Worm (Caenorhabditis elegans): Measurements from ENCODE around the gene ogdh-2.

The ogdh-2 gene

DNA sequence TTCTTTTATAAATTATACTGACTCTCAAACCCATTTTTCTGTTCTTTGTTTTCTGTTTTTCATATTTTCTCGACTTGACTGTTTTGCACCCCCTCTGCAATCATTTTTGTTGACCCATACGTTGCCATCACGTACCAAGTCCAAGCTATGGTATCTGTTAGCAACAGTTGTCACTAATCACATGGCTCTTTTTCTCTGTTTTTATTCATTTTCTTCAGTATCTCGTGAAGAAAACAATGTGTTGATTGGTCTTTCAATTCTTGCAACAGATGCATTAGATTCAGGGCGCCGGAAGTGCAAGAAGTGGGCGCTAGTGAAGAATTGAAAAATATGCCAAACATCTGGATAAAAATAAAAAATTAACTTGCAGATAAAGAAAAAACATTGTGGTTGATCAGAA lies 41.2 kb downstream of the ogdh-2 start:
- peak; percentile 32 to 60 for TF ChIP-seq lsy-2 (tag; optimal IDR thresholded peaks at IDR 0.05)
- peak; percentile 71 for TF ChIP-seq nhr-71 (tag; optimal IDR thresholded peaks at IDR 0.05)
- TF ChIP-seq hlh-17 (GFP tag; optimal IDR thresholded peaks at IDR 0.05; ENCODE audit: borderline replicate concordance), result no peak
- no peak for TF ChIP-seq zip-4 (GFP tag; optimal IDR thresholded peaks at IDR 0.05)
- TF ChIP-seq nhr-85 (tag), result no peak
- TF ChIP-seq nhr-11 (tag; optimal IDR thresholded peaks at IDR 0.05), result no peak
- no peak for TF ChIP-seq aly-2 (tag; optimal IDR thresholded peaks at IDR 0.05)
- no peak for TF ChIP-seq mep-1 (tag; optimal IDR thresholded peaks at IDR 0.05)
- TF ChIP-seq ceh-88 (GFP tag; IDR thresholded peaks at IDR 0.05), result no peak
- no peak for TF ChIP-seq unc-62 (GFP tag; optimal IDR thresholded peaks at IDR 0.05)
- TF ChIP-seq nhr-19 (GFP tag; conservative IDR thresholded peaks at IDR 0.05), result peak; percentile 48
- no peak for TF ChIP-seq F16B12.6 (tag; optimal IDR thresholded peaks at IDR 0.05)
- no peak for TF ChIP-seq Y116A8C.19 (tag; optimal IDR thresholded peaks at IDR 0.05; ENCODE audit: borderline replicate concordance)
- no peak for TF ChIP-seq jun-1 (tag; optimal IDR thresholded peaks at IDR 0.05)
- TF ChIP-seq ets-5 (GFP tag; IDR thresholded peaks at IDR 0.05), result no peak
- TF ChIP-seq unc-86 (tag; optimal IDR thresholded peaks at IDR 0.05), result no peak
- no peak for TF ChIP-seq elt-2 (tag; optimal IDR thresholded peaks at IDR 0.05)
- TF ChIP-seq mef-2 (tag; optimal IDR thresholded peaks at IDR 0.05), result no peak
- no peak for TF ChIP-seq efl-3 (GFP tag; optimal IDR thresholded peaks at IDR 0.05)
- TF ChIP-seq ama-1 (optimal IDR thresholded peaks at IDR 0.05), result no peak
- no peak for TF ChIP-seq nhr-12 (tag; optimal IDR thresholded peaks at IDR 0.05)
- TF ChIP-seq ceh-90 (tag; optimal IDR thresholded peaks at IDR 0.05), result no peak
- no peak for TF ChIP-seq nhr-84 (tag; optimal IDR thresholded peaks at IDR 0.05)
- no peak for TF ChIP-seq elt-3 (tag; optimal IDR thresholded peaks at IDR 0.05)
- no peak for TF ChIP-seq sup-37 (GFP tag; optimal IDR thresholded peaks at IDR 0.05)
- peak; percentile 66 for TF ChIP-seq pag-3 (tag; optimal IDR thresholded peaks at IDR 0.05; ENCODE audit: borderline replicate concordance, insufficient read depth)
- no peak for TF ChIP-seq nhr-76 (tag; optimal IDR thresholded peaks at IDR 0.05)
- peak; percentile 85 for TF ChIP-seq lin-39 (tag; optimal IDR thresholded peaks at IDR 0.05)
- TF ChIP-seq snu-23 (GFP tag; optimal IDR thresholded peaks at IDR 0.05), result peak; percentile 38
- TF ChIP-seq ceh-8 (GFP tag; optimal IDR thresholded peaks at IDR 0.05), result no peak
- no peak for TF ChIP-seq nhr-28 (tag; optimal IDR thresholded peaks at IDR 0.05)
- TF ChIP-seq efl-1 (optimal IDR thresholded peaks at IDR 0.05), result no peak
- TF ChIP-seq efl-1 (GFP tag; optimal IDR thresholded peaks at IDR 0.05 in 1 of 2), result no peak
- TF ChIP-seq ceh-63 (GFP tag; optimal IDR thresholded peaks at IDR 0.05), result no peak
- TF ChIP-seq mab-9 (GFP tag; IDR thresholded peaks at IDR 0.05), result no peak
- TF ChIP-seq pax-3 (tag; optimal IDR thresholded peaks at IDR 0.05), result no peak
- TF ChIP-seq ces-1 (GFP tag; optimal IDR thresholded peaks at IDR 0.05), result no peak
- no peak for TF ChIP-seq C16A3.4 (tag; optimal IDR thresholded peaks at IDR 0.05)
- no peak for TF ChIP-seq ztf-11 (tag; optimal IDR thresholded peaks at IDR 0.05)
- TF ChIP-seq mdl-1 (tag; optimal IDR thresholded peaks at IDR 0.05), result peak in 1 of 2 experiments; percentile 14
- TF ChIP-seq C04F5.9 (tag; optimal IDR thresholded peaks at IDR 0.05), result no peak
- TF ChIP-seq swsn-7 (tag; optimal IDR thresholded peaks at IDR 0.05), result no peak
- TF ChIP-seq fkh-8 (tag; optimal IDR thresholded peaks at IDR 0.05), result no peak
- no peak for TF ChIP-seq nhr-77 (tag; optimal IDR thresholded peaks at IDR 0.05)
- TF ChIP-seq dpl-1 (GFP tag; optimal IDR thresholded peaks at IDR 0.05), result no peak
- TF ChIP-seq unc-130 (tag; optimal IDR thresholded peaks at IDR 0.05), result no peak
- no peak for TF ChIP-seq lin-15B (tag; optimal IDR thresholded peaks at IDR 0.05)
- no peak for TF ChIP-seq alr-1 (tag; optimal IDR thresholded peaks at IDR 0.05; ENCODE audit: borderline replicate concordance)
- TF ChIP-seq hlh-4 (tag; optimal IDR thresholded peaks at IDR 0.05), result no peak
- no peak for TF ChIP-seq vab-15 (tag; optimal IDR thresholded peaks at IDR 0.05)
- TF ChIP-seq zag-1 (tag; optimal IDR thresholded peaks at IDR 0.05), result no peak
- no peak for TF ChIP-seq fos-1 (tag; optimal IDR thresholded peaks at IDR 0.05)
- TF ChIP-seq egl-13 (tag; optimal IDR thresholded peaks at IDR 0.05), result no peak
- TF ChIP-seq grh-1 (GFP tag; IDR thresholded peaks at IDR 0.05), result no peak
- no peak for TF ChIP-seq ztf-4 (tag; optimal IDR thresholded peaks at IDR 0.05)

Data from whole organism, L1 larva.